Fruit fly (Drosophila melanogaster) whole organism: ENCODE results near the gene PGRP-LF.
A peak's percentile ranks its signal among the peaks of the same experiment; 100 is the strongest.

Source experiments
- CG8478 ChIP-seq: fragments of >200 bp; optimal IDR thresholded peaks from 2 replicates; lab custom pipeline; 2018; ENCODE audit warnings: inconsistent platforms
- Dll ChIP-seq: fragments of >200 bp; optimal IDR thresholded peaks from 2 replicates; lab custom pipeline; 2017
- EcR ChIP-seq, 2 experiments: fragments of >200 bp; optimal IDR thresholded peaks; 2 replicates each; lab custom pipeline; 2017; ENCODE audit warnings: missing biosample characterization in 2 of 2, missing genetic modification characterization in 2 of 2, missing genetic modification reagents in 2 of 2
- pan ChIP-seq: fragments of >200 bp; optimal IDR thresholded peaks from 2 replicates; lab custom pipeline; 2017
- psq ChIP-seq: fragments of >200 bp; optimal IDR thresholded peaks from 2 replicates; lab custom pipeline; 2017
- usp ChIP-seq: fragments of >200 bp; optimal IDR thresholded peaks from 2 replicates; lab custom pipeline; 2017; ENCODE audit warnings: missing biosample characterization, missing genetic modification characterization, mixed read lengths

PGRP-LF gene

dm6 chr3L:9391340-9391980 is 42.1 kb downstream of the PGRP-LF start:
- TF ChIP-seq pan (lab: Kevin White, UChicago) (no peak), CG8478 (lab: Kevin White, UChicago) (no peak), usp (GFP tag; lab: Kevin White, UChicago) (no peak), EcR (GFP tag; optimal IDR thresholded peaks at IDR 0.05; lab: Kevin White, UChicago) (no peak), psq (lab: Kevin White, UChicago) (no peak), Dll (no peak)

- no peak for TF ChIP-seq psq (lab: Kevin White, UChicago)
- TF ChIP-seq Dll = no peak
- TF ChIP-seq EcR (GFP tag; optimal IDR thresholded peaks at IDR 0.05; lab: Kevin White, UChicago) = no peak
- no peak for TF ChIP-seq pan (lab: Kevin White, UChicago)
- TF ChIP-seq usp (GFP tag; lab: Kevin White, UChicago) = no peak
- TF ChIP-seq CG8478 (lab: Kevin White, UChicago) = no peak
Measured at dm6 chr3L:9396038-9396437, 46.6 kb downstream of the PGRP-LF start.

- no peak for TF ChIP-seq pan (lab: Kevin White, UChicago)
- no peak for TF ChIP-seq CG8478 (lab: Kevin White, UChicago)
- TF ChIP-seq usp (GFP tag; lab: Kevin White, UChicago) = no peak
- TF ChIP-seq psq (lab: Kevin White, UChicago) = no peak
- TF ChIP-seq Dll = no peak
- TF ChIP-seq EcR (GFP tag; optimal IDR thresholded peaks at IDR 0.05; lab: Kevin White, UChicago) = no peak
Measured at dm6 chr3L:9396704-9397103, 47.3 kb downstream of the PGRP-LF start.

dm6 chr3L:9397156-9397555 is 47.7 kb downstream of the PGRP-LF start:
- TF ChIP-seq pan (lab: Kevin White, UChicago) = no peak
- no peak for TF ChIP-seq usp (GFP tag; lab: Kevin White, UChicago)
- TF ChIP-seq psq (lab: Kevin White, UChicago) = no peak
- TF ChIP-seq CG8478 (lab: Kevin White, UChicago) = no peak
- no peak for TF ChIP-seq Dll
- TF ChIP-seq EcR (GFP tag; optimal IDR thresholded peaks at IDR 0.05; lab: Kevin White, UChicago) = no peak

- TF ChIP-seq psq (lab: Kevin White, UChicago) = no peak
- TF ChIP-seq CG8478 (lab: Kevin White, UChicago) = no peak
- TF ChIP-seq usp (GFP tag; lab: Kevin White, UChicago) = no peak
- TF ChIP-seq EcR (GFP tag; optimal IDR thresholded peaks at IDR 0.05; lab: Kevin White, UChicago) = no peak
- TF ChIP-seq Dll = no peak
- no peak for TF ChIP-seq pan (lab: Kevin White, UChicago)
Measured at dm6 chr3L:9398028-9398427, 48.6 kb downstream of the PGRP-LF start.

dm6 chr3L:9398435-9398981 is 49.1 kb downstream of the PGRP-LF start:
- TF ChIP-seq psq (lab: Kevin White, UChicago) (no peak), EcR (GFP tag; optimal IDR thresholded peaks at IDR 0.05; lab: Kevin White, UChicago) (peak in 1 of 2 experiments; percentile 56)

dm6 chr3L:9399013-9399750 is 49.8 kb downstream of the PGRP-LF start, which contains the start of gene CG4080:
TSS of gene CG4080 (minus strand) at chr3L:9399227.
- TF ChIP-seq usp (GFP tag; lab: Kevin White, UChicago) = no peak
- TF ChIP-seq Dll = no peak
- TF ChIP-seq CG8478 (lab: Kevin White, UChicago) = no peak
- no peak for TF ChIP-seq pan (lab: Kevin White, UChicago)
- TF ChIP-seq psq (lab: Kevin White, UChicago) = no peak
- no peak for TF ChIP-seq EcR (GFP tag; optimal IDR thresholded peaks at IDR 0.05; lab: Kevin White, UChicago)

- TF ChIP-seq pan (lab: Kevin White, UChicago) (no peak), Dll (no peak), psq (lab: Kevin White, UChicago) (no peak), usp (GFP tag; lab: Kevin White, UChicago) (no peak), EcR (GFP tag; optimal IDR thresholded peaks at IDR 0.05; lab: Kevin White, UChicago) (no peak), CG8478 (lab: Kevin White, UChicago) (no peak)
Measured at dm6 chr3L:9399855-9400254, 50.4 kb downstream of the PGRP-LF start.

dm6 chr3L:9400697-9401353 is 51.4 kb downstream of the PGRP-LF start:
- TF ChIP-seq Dll (no peak), EcR (GFP tag; optimal IDR thresholded peaks at IDR 0.05; lab: Kevin White, UChicago) (no peak), CG8478 (lab: Kevin White, UChicago) (no peak), pan (lab: Kevin White, UChicago) (no peak), psq (lab: Kevin White, UChicago) (no peak), usp (GFP tag; lab: Kevin White, UChicago) (no peak)
